Fruit fly (Drosophila melanogaster) whole organism, adult: ENCODE data around the gene SrpRalpha.

ENCODE experiments used
- CG11617 ChIP-seq: fragments of 200-800 bp; sonication (Bioruptor generic); optimal IDR thresholded peaks from 2 replicates; lab custom pipeline; 2017; ENCODE audit warnings: mild to moderate bottlenecking, missing biosample characterization, missing genetic modification reagents, missing genetic modification characterization
- CG12768 ChIP-seq: fragments of 200-800 bp; sonication (Bioruptor generic); optimal IDR thresholded peaks from 2 replicates; lab custom pipeline; 2017; ENCODE audit warnings: missing biosample characterization, missing genetic modification characterization, mild to moderate bottlenecking, moderate library complexity, missing genetic modification reagents
- CG14711 ChIP-seq: fragments of 200-800 bp; sonication (Bioruptor generic); optimal IDR thresholded peaks from 2 replicates; lab custom pipeline; 2018; ENCODE audit warnings: missing biosample characterization, mild to moderate bottlenecking, missing genetic modification characterization, moderate library complexity
- CG1620 ChIP-seq: fragments of 200-800 bp; sonication (Bioruptor generic); optimal IDR thresholded peaks from 2 replicates; lab custom pipeline; 2016; ENCODE audit warnings: missing biosample characterization, missing genetic modification characterization
- CG33017 ChIP-seq: fragments of 200-800 bp; sonication (Bioruptor generic); optimal IDR thresholded peaks from 2 replicates; lab custom pipeline; 2018; ENCODE audit warnings: missing biosample characterization, mild to moderate bottlenecking, missing genetic modification characterization, moderate library complexity
- CG5204 ChIP-seq: fragments of 200-800 bp; sonication (Bioruptor generic); optimal IDR thresholded peaks from 2 replicates; lab custom pipeline; 2016; ENCODE audit warnings: missing biosample characterization, missing genetic modification characterization
- CG7045 ChIP-seq: fragments of 200-800 bp; sonication (Bioruptor generic); optimal IDR thresholded peaks from 2 replicates; lab custom pipeline; 2017; ENCODE audit warnings: missing biosample characterization, mild to moderate bottlenecking, missing genetic modification characterization
- CG7101 ChIP-seq: fragments of 200-800 bp; sonication (Bioruptor generic); optimal IDR thresholded peaks from 2 replicates; lab custom pipeline; 2018; ENCODE audit warnings: missing biosample characterization, mild to moderate bottlenecking, missing genetic modification characterization, moderate library complexity
- Clk ChIP-seq: fragments of 200-800 bp; sonication (Bioruptor generic); optimal IDR thresholded peaks from 2 replicates; lab custom pipeline; 2017; ENCODE audit warnings: missing biosample characterization, missing genetic modification characterization
- Crg-1 ChIP-seq: fragments of 200-800 bp; sonication (Bioruptor generic); optimal IDR thresholded peaks from 2 replicates; lab custom pipeline; 2016; ENCODE audit warnings: missing biosample characterization, missing genetic modification characterization
- Hr96 ChIP-seq: fragments of 200-800 bp; sonication (Bioruptor generic); optimal IDR thresholded peaks from 2 replicates; lab custom pipeline; 2016; ENCODE audit warnings: missing biosample characterization, missing genetic modification characterization
- Mnt ChIP-seq: fragments of 200-800 bp; sonication (Bioruptor generic); optimal IDR thresholded peaks from 2 replicates; lab custom pipeline; 2016; ENCODE audit warnings: missing biosample characterization, mild to moderate bottlenecking, missing genetic modification characterization
- bab1 ChIP-seq: fragments of 200-800 bp; sonication (Bioruptor generic); optimal IDR thresholded peaks from 3 replicates; lab custom pipeline; 2019; ENCODE audit warnings: missing biosample characterization, mild to moderate bottlenecking, missing genetic modification characterization, moderate library complexity
- cic ChIP-seq: fragments of 200-800 bp; sonication (Bioruptor generic); optimal IDR thresholded peaks from 2 replicates; lab custom pipeline; 2017; ENCODE audit warnings: missing biosample characterization, mild to moderate bottlenecking, missing genetic modification characterization, moderate library complexity
- cnc ChIP-seq, 2 experiments: fragments of >200 bp; optimal IDR thresholded peaks; 2 replicates each; lab custom pipeline; 2017
- kay ChIP-seq: fragments of 200-800 bp; sonication (Bioruptor generic); peaks from one replicate; lab custom pipeline; 2016; ENCODE audit warnings: missing biosample characterization, missing genetic modification characterization, borderline replicate concordance
- ovo ChIP-seq: fragments of 200-800 bp; sonication (Bioruptor generic); optimal IDR thresholded peaks from 2 replicates; lab custom pipeline; 2016; ENCODE audit warnings: missing biosample characterization, missing genetic modification characterization
- pad ChIP-seq: fragments of 200-800 bp; sonication (Bioruptor generic); optimal IDR thresholded peaks from 3 replicates; lab custom pipeline; 2017; ENCODE audit warnings: missing biosample characterization, missing genetic modification characterization, mild to moderate bottlenecking, moderate library complexity, missing genetic modification reagents
- tj ChIP-seq: fragments of 200-800 bp; sonication (Bioruptor generic); optimal IDR thresholded peaks from 3 replicates; lab custom pipeline; 2017; ENCODE audit warnings: missing biosample characterization, mild to moderate bottlenecking, missing genetic modification characterization, moderate library complexity
- toe ChIP-seq: fragments of 200-800 bp; sonication (Bioruptor generic); optimal IDR thresholded peaks from 2 replicates; lab custom pipeline; 2016; ENCODE audit warnings: missing biosample characterization, missing genetic modification characterization

The SrpRalpha gene

dm6 chrX:11128828-11129227 lies at the start of gene SrpRalpha:
Gene SrpRalpha (minus strand): TSS chrX:11129087.
- TF ChIP-seq bab1 (GFP tag; lab: Kevin White, UChicago) (peak; percentile 9), CG1620 (GFP tag; lab: Kevin White, UChicago) (no peak), CG7045 (GFP tag; lab: Kevin White, UChicago) (no peak), CG5204 (no peak), ovo (GFP tag; lab: Kevin White, UChicago) (no peak), Mnt (GFP tag; lab: Kevin White, UChicago) (no peak)

dm6 chrX:11176073-11176472 lies 47.2 kb upstream of the SrpRalpha start:
- TF ChIP-seq CG14711 (tag; lab: Kevin White, UChicago) (no peak), Crg-1 (GFP tag; lab: Kevin White, UChicago) (no peak), tj (no peak), CG7101 (tag; lab: Kevin White, UChicago) (no peak), CG5204 (no peak), CG7045 (GFP tag; lab: Kevin White, UChicago) (no peak), CG33017 (tag; lab: Kevin White, UChicago) (no peak), toe (GFP tag; lab: Kevin White, UChicago) (no peak), kay (GFP tag; lab: Kevin White, UChicago) (no peak)

- TF ChIP-seq toe (GFP tag; lab: Kevin White, UChicago) (no peak), tj (no peak), ovo (GFP tag; lab: Kevin White, UChicago) (no peak), pad (no peak), cnc (optimal IDR thresholded peaks at IDR 0.05; lab: Kevin White, UChicago) (no peak), CG12768 (GFP tag; lab: Kevin White, UChicago) (no peak), Crg-1 (GFP tag; lab: Kevin White, UChicago) (no peak), Hr96 (GFP tag; lab: Kevin White, UChicago) (no peak), CG7045 (GFP tag; lab: Kevin White, UChicago) (no peak), CG7101 (tag; lab: Kevin White, UChicago) (no peak), CG1620 (GFP tag; lab: Kevin White, UChicago) (no peak), cic (GFP tag; lab: Kevin White, UChicago) (no peak)
Observed at dm6 chrX:11170578-11170977, 41.7 kb upstream of the SrpRalpha start, which contains the start of gene CG1394. Gene CG1394 (minus strand): TSS chrX:11170678.

dm6 chrX:11168958-11169357 lies 40.1 kb upstream of the SrpRalpha start, which contains the start of gene Antdh:
Gene Antdh (minus strand): TSS chrX:11169058.
- TF ChIP-seq ovo (GFP tag; lab: Kevin White, UChicago) (no peak), CG11617 (no peak)

dm6 chrX:11159710-11160446 lies 31.0 kb upstream of the SrpRalpha start, which contains the start of gene CG32668:
Gene CG32668 (minus strand): TSS chrX:11159760.
- TF ChIP-seq CG5204 (no peak), CG33017 (tag; lab: Kevin White, UChicago) (no peak), cic (GFP tag; lab: Kevin White, UChicago) (no peak), toe (GFP tag; lab: Kevin White, UChicago) (no peak), bab1 (GFP tag; lab: Kevin White, UChicago) (no peak), Hr96 (GFP tag; lab: Kevin White, UChicago) (no peak), Mnt (GFP tag; lab: Kevin White, UChicago) (no peak), tj (no peak), Clk (GFP tag; lab: Kevin White, UChicago) (no peak), CG7101 (tag; lab: Kevin White, UChicago) (no peak), CG11617 (no peak), pad (no peak), cnc (optimal IDR thresholded peaks at IDR 0.05; lab: Kevin White, UChicago) (no peak), CG1620 (GFP tag; lab: Kevin White, UChicago) (no peak), Crg-1 (GFP tag; lab: Kevin White, UChicago) (no peak), CG12768 (GFP tag; lab: Kevin White, UChicago) (no peak), CG14711 (tag; lab: Kevin White, UChicago) (no peak), CG7045 (GFP tag; lab: Kevin White, UChicago) (no peak)

dm6 chrX:11155808-11156589 lies 27.1 kb upstream of the SrpRalpha start:
- TF ChIP-seq ovo (GFP tag; lab: Kevin White, UChicago) = no peak
- no peak for TF ChIP-seq CG12768 (GFP tag; lab: Kevin White, UChicago)
- TF ChIP-seq Hr96 (GFP tag; lab: Kevin White, UChicago) = no peak
- TF ChIP-seq cnc (optimal IDR thresholded peaks at IDR 0.05; lab: Kevin White, UChicago) = no peak
- TF ChIP-seq CG14711 (tag; lab: Kevin White, UChicago) = no peak
- no peak for TF ChIP-seq CG7101 (tag; lab: Kevin White, UChicago)
- no peak for TF ChIP-seq toe (GFP tag; lab: Kevin White, UChicago)
- TF ChIP-seq kay (GFP tag; lab: Kevin White, UChicago) = peak; percentile 36
- no peak for TF ChIP-seq CG33017 (tag; lab: Kevin White, UChicago)
- peak; percentile 42 for TF ChIP-seq cic (GFP tag; lab: Kevin White, UChicago)
- peak; percentile 10 for TF ChIP-seq bab1 (GFP tag; lab: Kevin White, UChicago)
- TF ChIP-seq tj = peak; percentile 43
- no peak for TF ChIP-seq Clk (GFP tag; lab: Kevin White, UChicago)
- TF ChIP-seq CG7045 (GFP tag; lab: Kevin White, UChicago) = no peak
